Fruit fly (Drosophila melanogaster): ENCODE measurements around the gene PIG-L.

Gene PIG-L

DNA sequence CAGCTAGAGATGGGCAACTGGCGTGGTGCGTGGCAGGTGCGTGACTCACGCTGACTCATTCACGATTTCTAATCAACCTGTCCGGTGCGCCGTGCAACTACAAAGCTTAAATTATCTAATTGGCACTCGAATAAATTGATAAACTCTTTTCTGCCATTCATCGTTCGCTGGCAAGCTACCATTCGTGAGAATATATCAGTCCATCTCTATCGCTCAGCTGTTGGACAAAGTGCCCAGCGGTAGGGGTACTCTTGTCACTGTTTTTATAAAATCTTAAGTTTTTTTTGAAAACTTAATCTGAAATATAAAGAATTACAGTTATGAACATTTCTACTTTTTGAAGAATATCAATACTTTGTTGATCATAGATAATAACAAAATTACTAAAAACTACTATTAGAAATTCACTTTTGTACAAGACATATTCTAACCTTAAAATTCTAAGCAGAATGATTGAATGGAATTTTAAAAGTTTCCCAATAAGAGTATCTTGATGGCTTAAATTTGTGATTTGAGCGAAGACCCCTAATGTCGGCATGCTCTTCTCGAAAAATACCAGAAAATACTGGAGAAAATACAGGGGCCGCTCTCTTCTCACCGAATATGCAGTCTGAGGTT, at the start of gene PIG-L, which contains the start of gene psidin:
Gene PIG-L (minus strand): TSS at position 187 of the 618 bp plus-strand sequence.
Gene psidin (plus strand): TSS at position 553 of the 618 bp plus-strand sequence.
- TF ChIP-seq CG17801 (GFP tag; optimal IDR thresholded peaks at IDR 0.05; ENCODE audit: partially characterized antibody) = peak; percentile 56

DNA sequence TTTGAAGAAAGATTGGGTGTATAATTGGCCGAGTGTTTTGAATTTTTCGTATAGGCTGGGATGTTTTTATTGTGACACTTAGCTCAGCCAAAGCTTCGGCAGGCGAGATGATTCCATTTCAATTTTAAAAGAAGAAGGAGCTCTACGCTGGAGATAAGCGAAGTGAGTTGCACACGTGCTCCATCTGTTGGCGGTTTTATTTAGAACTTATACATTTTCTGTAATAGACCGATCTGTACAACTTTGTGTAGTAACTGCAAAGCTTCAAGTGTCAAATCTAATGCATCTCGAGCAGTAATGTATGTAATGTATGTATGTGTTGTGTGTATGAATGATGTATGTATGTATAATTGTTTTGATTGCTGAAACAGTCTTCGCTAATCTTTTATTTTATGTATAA, 45.3 kb upstream of the PIG-L start:
- TF ChIP-seq CG17801 (GFP tag; optimal IDR thresholded peaks at IDR 0.05; ENCODE audit: partially characterized antibody) = no peak

DNA sequence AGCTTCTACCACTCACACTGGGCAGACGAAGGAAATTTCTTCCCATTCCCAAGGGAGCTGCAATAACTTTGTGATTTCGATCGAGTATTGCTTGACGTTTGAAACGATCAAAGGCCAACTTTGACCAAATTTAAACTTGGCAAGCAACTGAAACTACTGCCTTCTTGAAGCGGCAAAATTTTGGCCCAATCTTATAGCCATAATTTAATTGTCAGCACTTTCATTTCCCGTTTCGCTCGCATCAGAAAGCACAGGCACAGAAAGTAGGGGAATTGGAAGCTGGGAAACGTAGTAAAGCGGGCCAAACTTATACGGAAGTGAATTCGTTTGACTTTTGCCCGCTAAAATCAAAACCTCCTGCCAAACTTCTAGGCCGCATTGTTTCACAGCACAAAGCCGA, 38.5 kb upstream of the PIG-L start, which contains the start of gene CG4390:
Gene CG4390 (minus strand): TSS at position 101 of the 400 bp plus-strand sequence.
- TF ChIP-seq CG17801 (GFP tag; optimal IDR thresholded peaks at IDR 0.05; ENCODE audit: partially characterized antibody) = no peak

DNA sequence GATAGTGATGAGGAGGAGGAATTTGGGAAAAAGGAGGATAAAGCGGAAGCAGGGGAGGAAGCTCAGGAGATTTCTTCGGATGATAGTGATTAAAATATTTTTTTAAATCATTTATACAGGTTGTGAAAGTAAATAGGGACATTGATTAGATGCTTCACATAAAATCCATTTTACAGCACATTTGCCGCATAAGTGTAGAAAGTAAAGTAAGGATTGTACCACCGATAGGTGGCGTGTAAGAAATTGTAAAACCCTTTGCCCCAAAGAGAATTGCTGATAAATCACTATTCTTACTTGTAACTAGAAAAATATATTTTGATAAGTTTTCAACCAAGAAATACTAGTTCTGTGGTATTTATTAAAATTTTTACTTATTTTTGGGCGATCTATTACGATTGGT, 37.8 kb upstream of the PIG-L start:
- TF ChIP-seq CG17801 (GFP tag; optimal IDR thresholded peaks at IDR 0.05; ENCODE audit: partially characterized antibody) = no peak

DNA sequence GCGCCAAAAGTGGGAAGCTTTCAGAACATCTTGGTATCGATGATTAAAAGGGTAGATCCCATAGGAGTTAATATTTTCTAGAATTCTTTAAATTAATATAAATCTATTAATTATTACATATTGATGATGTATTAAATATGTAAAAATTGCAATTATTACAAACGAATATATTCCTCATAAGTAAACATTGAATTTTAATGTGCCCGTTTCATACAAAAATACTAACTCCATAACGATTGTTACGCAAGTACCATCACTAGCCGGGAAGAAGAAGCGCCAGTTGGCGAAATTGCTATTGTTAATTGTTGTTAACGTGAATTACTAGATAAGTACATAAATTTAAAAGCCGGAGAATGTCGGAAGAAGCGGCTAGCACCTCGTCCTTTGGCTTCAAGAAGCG, 36.4 kb upstream of the PIG-L start, which contains the start of gene mdlc:
Gene mdlc (plus strand): TSS at position 248 of the 400 bp plus-strand sequence.
- no peak for TF ChIP-seq CG17801 (GFP tag; optimal IDR thresholded peaks at IDR 0.05; ENCODE audit: partially characterized antibody)

DNA sequence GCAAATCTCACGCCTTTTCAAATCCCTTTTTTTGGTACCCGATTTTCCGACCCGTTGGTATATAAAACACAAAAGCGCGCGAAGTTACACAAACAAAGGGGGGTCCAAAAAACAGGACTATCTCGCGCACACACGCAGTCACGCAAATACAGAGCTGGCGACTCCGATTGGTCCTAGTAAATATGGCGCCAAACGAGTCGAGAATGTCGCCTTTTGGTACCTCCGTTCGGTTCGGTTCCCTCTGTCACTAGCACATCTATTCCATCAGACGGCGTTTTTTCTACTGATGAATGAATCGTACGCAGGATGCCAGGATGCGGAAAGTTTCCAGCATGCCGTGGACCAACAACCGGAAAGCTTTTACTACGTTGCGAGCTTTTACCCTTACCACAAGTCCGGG, 34.7 kb upstream of the PIG-L start, which contains the start of gene CG17193:
Gene CG17193 (minus strand): TSS at position 289 of the 400 bp plus-strand sequence.
- no peak for TF ChIP-seq CG17801 (GFP tag; optimal IDR thresholded peaks at IDR 0.05; ENCODE audit: partially characterized antibody)

DNA sequence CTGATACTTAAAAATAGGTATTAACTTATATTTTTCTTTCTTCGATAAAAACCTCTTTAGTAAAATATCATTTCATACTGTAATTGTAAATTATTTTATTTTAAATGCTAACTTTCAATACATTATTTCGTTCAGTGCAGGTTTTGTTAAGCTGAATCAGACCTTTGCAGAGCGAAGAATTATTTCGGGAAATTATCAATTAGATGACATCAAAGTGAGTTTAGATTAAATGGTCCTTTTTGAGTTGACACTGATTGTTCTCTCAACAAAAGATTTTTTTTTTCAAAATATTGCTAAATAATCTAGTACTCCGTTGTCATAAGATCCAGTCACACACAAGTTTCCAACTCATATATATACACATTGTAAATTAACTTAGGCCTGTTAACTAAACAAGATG, 21.3 kb upstream of the PIG-L start, which contains the start of the genes CG33934 and Indy-2:
Gene CG33934 (plus strand): TSS at position 301 of the 400 bp plus-strand sequence.
Gene Indy-2 (plus strand): TSS at position 301 of the 400 bp plus-strand sequence.
- TF ChIP-seq CG17801 (GFP tag; optimal IDR thresholded peaks at IDR 0.05; ENCODE audit: partially characterized antibody) = no peak

DNA sequence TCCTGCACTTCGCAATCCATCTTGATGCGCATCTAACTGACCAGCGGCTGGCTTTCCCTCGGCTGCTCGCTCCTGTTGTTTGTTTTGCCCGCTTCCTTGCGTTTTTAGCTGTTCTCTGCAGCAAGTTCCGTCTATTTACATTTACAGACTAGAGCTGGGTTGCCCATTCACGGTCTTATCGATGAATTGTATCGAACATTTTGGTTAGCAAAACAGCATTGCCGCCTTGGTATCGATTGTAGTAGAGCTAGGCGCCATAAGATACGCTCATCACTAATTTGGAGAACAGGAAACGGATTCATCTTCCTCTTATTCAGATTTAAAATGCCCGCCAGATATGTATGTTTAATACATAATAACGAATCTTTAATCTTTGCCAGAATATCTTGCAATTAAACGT, 14.7 kb upstream of the PIG-L start, which contains the start of gene Regnase-1:
Gene Regnase-1 (minus strand): TSS at position 170 of the 400 bp plus-strand sequence.
- peak; percentile 93 for TF ChIP-seq CG17801 (GFP tag; optimal IDR thresholded peaks at IDR 0.05; ENCODE audit: partially characterized antibody)

DNA sequence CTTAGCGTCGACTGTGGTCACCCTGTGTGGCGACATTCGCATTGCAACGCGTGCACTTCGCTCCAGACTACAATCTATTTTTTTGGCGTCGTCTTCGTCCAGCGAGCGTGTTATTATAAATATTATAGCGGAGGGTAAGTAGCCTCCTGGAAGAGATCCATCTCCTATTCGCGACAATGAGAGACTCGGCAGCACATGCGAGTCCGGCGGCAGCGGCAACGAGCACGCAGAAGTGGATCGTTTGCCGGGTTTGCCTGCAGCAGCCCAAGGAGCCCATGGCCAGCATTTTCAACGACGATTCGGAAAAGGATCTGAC, 10.6 kb upstream of the PIG-L start, which contains the start of gene idc:
Gene idc (plus strand): TSS at position 60 of the 316 bp plus-strand sequence.
- TF ChIP-seq CG17801 (GFP tag; optimal IDR thresholded peaks at IDR 0.05; ENCODE audit: partially characterized antibody) = no peak

DNA sequence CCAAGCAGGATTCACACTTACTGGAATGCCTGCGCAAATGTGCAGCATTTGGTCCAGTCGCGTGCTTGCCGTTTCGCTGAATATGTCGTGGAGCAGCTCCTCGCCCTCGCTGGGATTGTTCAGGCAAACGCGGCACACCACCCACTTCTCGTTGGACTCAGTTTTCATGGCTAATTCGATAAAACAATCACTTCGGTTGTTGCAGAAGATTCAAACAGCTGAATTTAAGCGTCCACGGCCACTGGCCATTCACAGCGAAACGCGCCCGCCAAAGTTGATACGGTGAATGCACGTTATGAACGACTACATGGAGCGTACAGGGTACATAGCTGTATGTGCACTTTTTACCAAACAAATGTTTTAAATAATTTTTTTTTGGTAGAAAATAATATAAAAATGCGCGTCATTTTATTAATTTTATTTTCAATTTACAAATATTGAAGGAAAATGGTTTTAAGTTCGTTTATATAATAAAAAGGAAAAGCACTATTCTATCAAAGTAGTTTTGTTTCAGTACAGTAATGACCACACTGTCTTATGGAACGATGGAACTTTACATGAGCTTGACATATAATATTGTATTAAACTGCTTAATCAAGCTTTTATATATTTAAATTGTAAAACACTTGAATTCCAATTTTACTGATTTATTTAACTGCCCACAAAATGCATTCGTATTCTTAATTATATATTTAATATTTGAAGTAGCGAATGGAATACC, 10.1 kb upstream of the PIG-L start, which contains the start of gene trem:
Gene trem (minus strand): TSS at position 267 of the 721 bp plus-strand sequence.
- TF ChIP-seq CG17801 (GFP tag; optimal IDR thresholded peaks at IDR 0.05; ENCODE audit: partially characterized antibody) = peak; percentile 61

DNA sequence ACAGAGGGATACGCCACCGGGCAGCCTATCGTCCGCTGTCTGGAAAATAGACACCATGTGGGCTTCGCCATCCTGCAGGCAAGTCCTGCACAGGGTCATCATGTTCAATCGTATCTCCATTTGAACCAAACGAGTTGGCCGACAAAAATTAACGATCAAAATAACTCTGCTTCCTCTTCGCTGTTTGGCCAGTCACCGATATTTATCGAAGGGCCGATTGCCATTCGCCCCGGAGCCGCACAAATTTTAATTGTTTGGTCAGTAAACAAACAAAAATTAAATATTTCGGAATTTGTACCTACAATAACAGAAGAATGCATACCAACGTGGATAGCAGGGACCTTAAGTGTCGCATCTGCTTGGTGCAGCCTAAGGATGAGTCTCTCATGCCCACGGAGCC, 6.7 kb upstream of the PIG-L start, which contains the start of the genes CG4424 and CG4854:
Gene CG4424 (minus strand): TSS at position 200 of the 400 bp plus-strand sequence.
Gene CG4854 (plus strand): TSS at position 218 of the 400 bp plus-strand sequence.
- no peak for TF ChIP-seq CG17801 (GFP tag; optimal IDR thresholded peaks at IDR 0.05; ENCODE audit: partially characterized antibody)

DNA sequence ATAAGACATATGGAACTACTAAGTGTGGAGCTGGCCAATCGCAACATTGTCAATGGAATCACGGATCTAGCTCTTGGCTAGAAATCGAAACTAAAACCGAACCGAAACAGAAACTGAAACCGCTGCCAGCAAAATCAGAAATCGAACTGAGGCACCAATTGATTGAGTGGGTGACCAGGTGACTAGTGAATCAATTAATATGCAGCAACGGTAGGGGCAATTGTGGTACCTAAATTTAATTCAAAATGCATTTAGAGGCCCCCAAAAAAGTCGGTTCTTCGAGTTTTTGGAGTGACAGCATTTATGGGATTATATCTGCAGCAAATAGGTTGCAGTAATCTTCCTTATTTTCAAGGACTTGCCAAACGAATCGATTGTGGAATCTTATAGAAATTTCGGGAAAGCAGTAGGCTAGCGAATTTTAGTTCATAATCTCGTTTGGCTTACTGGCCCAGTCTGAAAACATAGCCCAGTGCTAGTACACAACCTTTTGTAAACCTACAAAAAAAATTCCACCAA, 7.7 kb downstream of the PIG-L start, which contains the start of the genes CG17190 and CG4836:
Gene CG17190 (minus strand): TSS at position 101 of the 519 bp plus-strand sequence.
Gene CG4836 (plus strand): TSS at position 469 of the 519 bp plus-strand sequence.
- TF ChIP-seq CG17801 (GFP tag; optimal IDR thresholded peaks at IDR 0.05; ENCODE audit: partially characterized antibody) = no peak

DNA sequence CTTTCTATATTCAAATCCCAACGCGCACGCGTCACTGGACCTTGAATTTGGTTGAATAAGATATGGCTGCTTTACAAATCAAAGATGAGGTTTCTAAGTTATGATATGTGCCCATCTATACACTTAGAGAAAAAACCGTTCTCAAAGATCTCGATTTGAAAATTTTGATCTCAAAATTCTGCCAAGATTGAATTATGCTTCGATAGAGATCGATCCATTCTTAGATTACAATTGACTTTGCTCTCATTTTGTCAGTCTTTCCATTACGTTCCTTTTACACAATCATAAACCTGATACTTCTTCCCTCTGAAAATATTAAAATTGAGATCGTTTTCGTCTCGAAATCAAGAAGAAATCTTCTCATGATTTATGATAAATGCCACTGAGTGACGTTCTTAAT, 8.4 kb downstream of the PIG-L start:
- TF ChIP-seq CG17801 (GFP tag; optimal IDR thresholded peaks at IDR 0.05; ENCODE audit: partially characterized antibody) = no peak

DNA sequence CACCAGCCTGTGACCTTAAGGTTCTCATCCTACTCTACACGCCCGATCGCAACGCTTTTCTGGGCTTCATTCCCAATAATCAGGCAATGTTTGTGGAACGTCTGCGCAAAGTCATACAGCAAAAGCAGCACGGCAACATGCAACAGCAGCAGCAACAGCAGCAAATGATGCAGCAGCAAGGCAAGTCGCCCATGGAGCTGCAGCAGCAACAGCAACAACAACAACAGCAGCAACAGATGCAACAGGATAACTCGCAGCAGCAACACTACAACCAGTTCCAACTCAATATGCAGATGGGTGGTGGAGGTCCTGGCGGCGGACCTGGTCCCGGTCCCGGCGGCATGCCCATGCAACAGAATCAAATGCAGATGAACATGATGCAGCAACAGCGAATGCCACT, 10.2 kb downstream of the PIG-L start:
- TF ChIP-seq CG17801 (GFP tag; optimal IDR thresholded peaks at IDR 0.05; ENCODE audit: partially characterized antibody) = no peak

Data from ovary, adult (tissue).